Fruit fly (Drosophila melanogaster): Measurements from ENCODE around the gene CG6067.

Gene CG6067

dm6 chrX:5914992-5915751 is 40.3 kb upstream of the CG6067 start:
- no peak for TF ChIP-seq N (GFP tag; optimal IDR thresholded peaks at IDR 0.05)
- peak; percentile 1 for TF ChIP-seq Rel (GFP tag; optimal IDR thresholded peaks at IDR 0.05)
- peak; percentile 92 for TF ChIP-seq Rel (tag; optimal IDR thresholded peaks at IDR 0.05)
- no peak for TF ChIP-seq Dif (GFP tag; optimal IDR thresholded peaks at IDR 0.05; ENCODE audit: partially characterized antibody)
- TF ChIP-seq Abd-B (GFP tag; optimal IDR thresholded peaks at IDR 0.05): no peak
- no peak for TF ChIP-seq CrebA (GFP tag; optimal IDR thresholded peaks at IDR 0.05; ENCODE audit: borderline replicate concordance)
- TF ChIP-seq dmrt93B (GFP tag; optimal IDR thresholded peaks at IDR 0.05): no peak
- no peak for TF ChIP-seq Jra (GFP tag; optimal IDR thresholded peaks at IDR 0.05)
- TF ChIP-seq Hr83 (GFP tag; optimal IDR thresholded peaks at IDR 0.05; ENCODE audit: poor library complexity, severe bottlenecking): no peak

- TF ChIP-seq HLH106 (tag; optimal IDR thresholded peaks at IDR 0.05) (peak; percentile 14), rgr (GFP tag; optimal IDR thresholded peaks at IDR 0.05) (no peak), Hr83 (GFP tag; optimal IDR thresholded peaks at IDR 0.05; ENCODE audit: poor library complexity, severe bottlenecking) (no peak), ey (GFP tag; optimal IDR thresholded peaks at IDR 0.05) (no peak), Sp1 (GFP tag; optimal IDR thresholded peaks at IDR 0.05) (peak; percentile 39), Dif (GFP tag; optimal IDR thresholded peaks at IDR 0.05; ENCODE audit: partially characterized antibody) (peak; percentile 44), foxo (GFP tag; optimal IDR thresholded peaks at IDR 0.05) (peak in 1 of 2 experiments; percentile 5), Rel (GFP tag; optimal IDR thresholded peaks at IDR 0.05) (no peak), Rel (tag; optimal IDR thresholded peaks at IDR 0.05) (peak; percentile 98), OdsH (GFP tag; optimal IDR thresholded peaks at IDR 0.05) (peak; percentile 26), dl (GFP tag; optimal IDR thresholded peaks at IDR 0.05; ENCODE audit: insufficient read depth in 1 of 2, partially characterized antibody in 2 of 2) (peak in 1 of 2 experiments; percentile 27)
Observed at dm6 chrX:5915752-5916493, 39.5 kb upstream of the CG6067 start.

- TF ChIP-seq br (GFP tag; optimal IDR thresholded peaks at IDR 0.05) (no peak), Myc (optimal IDR thresholded peaks at IDR 0.05) (peak; percentile 37), h (GFP tag; optimal IDR thresholded peaks at IDR 0.05) (peak; percentile 30), usp (GFP tag; optimal IDR thresholded peaks at IDR 0.05) (no peak), brk (GFP tag; optimal IDR thresholded peaks at IDR 0.05) (no peak), Hr78 (GFP tag; optimal IDR thresholded peaks at IDR 0.05) (no peak), HLH106 (tag; optimal IDR thresholded peaks at IDR 0.05) (no peak), Mio (GFP tag; optimal IDR thresholded peaks at IDR 0.05) (no peak), Hnf4 (GFP tag; optimal IDR thresholded peaks at IDR 0.05) (peak; percentile 8), lola (GFP tag; optimal IDR thresholded peaks at IDR 0.05) (no peak), fru (GFP tag; optimal IDR thresholded peaks at IDR 0.05) (no peak), Dfd (GFP tag; optimal IDR thresholded peaks at IDR 0.05) (no peak), pan (optimal IDR thresholded peaks at IDR 0.05) (no peak), N (GFP tag; optimal IDR thresholded peaks at IDR 0.05) (no peak), sv (GFP tag; optimal IDR thresholded peaks at IDR 0.05) (no peak), dsf (GFP tag; optimal IDR thresholded peaks at IDR 0.05; ENCODE audit: borderline replicate concordance) (no peak), GATAd (GFP tag; optimal IDR thresholded peaks at IDR 0.05) (no peak), foxo (GFP tag; optimal IDR thresholded peaks at IDR 0.05) (no peak), Hr83 (GFP tag; optimal IDR thresholded peaks at IDR 0.05; ENCODE audit: poor library complexity, severe bottlenecking) (peak; percentile 3), psq (GFP tag; optimal IDR thresholded peaks at IDR 0.05) (no peak), Vsx2 (GFP tag; optimal IDR thresholded peaks at IDR 0.05; ENCODE audit: partially characterized antibody) (no peak), Abd-B (GFP tag; optimal IDR thresholded peaks at IDR 0.05) (no peak), Sp1 (GFP tag; optimal IDR thresholded peaks at IDR 0.05) (peak; percentile 20), dl (GFP tag; optimal IDR thresholded peaks at IDR 0.05; ENCODE audit: insufficient read depth in 1 of 2, partially characterized antibody in 2 of 2) (no peak), Rel (GFP tag; optimal IDR thresholded peaks at IDR 0.05) (peak; percentile 3), Rel (tag; optimal IDR thresholded peaks at IDR 0.05) (no peak), Dif (GFP tag; optimal IDR thresholded peaks at IDR 0.05; ENCODE audit: partially characterized antibody) (peak; percentile 30)
Observed at dm6 chrX:5916494-5917309, 38.7 kb upstream of the CG6067 start, which contains the start of the genes Shmt and CG3726. Gene Shmt, minus strand, starts transcription at chrX:5916797. Gene CG3726, plus strand, starts transcription at chrX:5917097.
